Worm (Caenorhabditis elegans) whole organism, midembryonic: Measurements from ENCODE around the gene T04C12.7.

ENCODE experiments used
- T22C8.4 ChIP-seq: fragments of 200-800 bp; sonication (Bioruptor generic); IDR thresholded peaks from 2 replicates; pipeline ENCODE4 v1.3.6; 2022; ENCODE audit warnings: missing genetic modification characterization, missing compliant biosample characterization
- cog-1 ChIP-seq: sonication (generic microtip); optimal IDR thresholded peaks from 2 replicates; lab custom pipeline; 2016; ENCODE audit warnings: missing genetic modification characterization, missing compliant biosample characterization
- flt-1 ChIP-seq: fragments of 200-800 bp; sonication (Bioruptor generic); IDR thresholded peaks from 2 replicates; pipeline ENCODE4 v1.3.6; 2022; ENCODE audit warnings: missing genetic modification characterization, missing compliant biosample characterization
- klf-2 ChIP-seq: fragments of 200-800 bp; sonication (Bioruptor generic); conservative IDR thresholded peaks from 2 replicates; pipeline ENCODE4 v1.3.6; 2022; ENCODE audit warnings: missing genetic modification reagents, missing genetic modification characterization, missing compliant biosample characterization
- med-1 ChIP-seq: sonication (generic microtip); optimal IDR thresholded peaks from 2 replicates; lab custom pipeline; 2017; ENCODE audit warnings: missing genetic modification characterization, mild to moderate bottlenecking, missing compliant biosample characterization, antibody characterized with exemption, missing genetic modification reagents; ENCODE audit not compliant: insufficient read depth
- ref-1 ChIP-seq: fragments of 200-800 bp; sonication (Bioruptor generic); conservative IDR thresholded peaks from 2 replicates; pipeline ENCODE4 v1.3.6; 2022; ENCODE audit warnings: missing genetic modification reagents, missing genetic modification characterization, missing compliant biosample characterization
- tab-1 ChIP-seq: fragments of 200-800 bp; sonication (Bioruptor generic); IDR thresholded peaks from 2 replicates; pipeline ENCODE4 v1.3.6; 2022; ENCODE audit warnings: missing genetic modification characterization, missing compliant biosample characterization
- ztf-23 ChIP-seq: fragments of 200-800 bp; sonication (Bioruptor generic); IDR thresholded peaks from 2 replicates; pipeline ENCODE4 v1.3.6; 2022; ENCODE audit warnings: missing genetic modification reagents, missing genetic modification characterization, missing compliant biosample characterization
- ztf-29 ChIP-seq: fragments of 200-800 bp; sonication (Bioruptor generic); IDR thresholded peaks from 2 replicates; pipeline ENCODE4 v1.3.6; 2022; ENCODE audit warnings: missing genetic modification reagents, missing genetic modification characterization, missing compliant biosample characterization

The T04C12.7 gene

ce11 chrV:11040473-11040872 lies 13.5 kb upstream of the T04C12.7 start, which contains the start of gene C45B11.8:
Gene C45B11.8 (plus strand): TSS chrV:11040773.
- TF ChIP-seq ref-1 = no peak
- no peak for TF ChIP-seq cog-1
- no peak for TF ChIP-seq ztf-23
- no peak for TF ChIP-seq flt-1 (GFP tag; lab: Robert Waterston, UW)
- no peak for TF ChIP-seq T22C8.4 (GFP tag; lab: Robert Waterston, UW)
- TF ChIP-seq ztf-29 (GFP tag; lab: Robert Waterston, UW) = no peak
- TF ChIP-seq klf-2 (GFP tag; lab: Robert Waterston, UW) = no peak
- TF ChIP-seq tab-1 (GFP tag; lab: Robert Waterston, UW) = no peak
- TF ChIP-seq med-1 (GFP tag; lab: Kevin White, UChicago) = no peak

DNA sequence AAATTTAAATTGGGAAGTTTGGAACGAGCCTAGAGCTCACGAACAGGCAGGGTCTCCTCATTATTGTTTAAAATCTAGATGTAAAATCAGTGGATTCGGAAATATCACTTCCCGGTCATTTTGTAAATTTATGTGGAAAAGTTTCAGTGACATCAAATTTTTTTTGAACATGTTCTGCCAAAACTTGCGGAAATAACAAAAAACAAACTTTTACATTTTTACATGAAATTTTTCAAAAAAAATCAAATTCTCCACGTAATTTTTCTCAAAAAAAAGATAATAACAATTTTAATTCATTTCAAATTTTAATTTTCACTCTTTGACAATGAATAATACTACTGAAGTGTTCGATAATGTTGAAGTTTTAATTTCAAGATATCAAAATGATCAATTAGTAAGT lies 12.4 kb upstream of the T04C12.7 start, which contains the start of gene C45B11.5:
C45B11.5 (plus strand) TSS at position 301 of the 400 bp plus-strand sequence.
- TF ChIP-seq T22C8.4 (GFP tag; lab: Robert Waterston, UW) (no peak), ztf-23 (no peak), klf-2 (GFP tag; lab: Robert Waterston, UW) (no peak), tab-1 (GFP tag; lab: Robert Waterston, UW) (no peak), cog-1 (no peak), flt-1 (GFP tag; lab: Robert Waterston, UW) (no peak), med-1 (GFP tag; lab: Kevin White, UChicago) (no peak), ref-1 (no peak), ztf-29 (GFP tag; lab: Robert Waterston, UW) (no peak)

ce11 chrV:11042538-11042937 lies 11.4 kb upstream of the T04C12.7 start, which contains the start of gene C45B11.2:
Gene C45B11.2 (plus strand): TSS chrV:11042710.
- TF ChIP-seq klf-2 (GFP tag; lab: Robert Waterston, UW) = no peak
- no peak for TF ChIP-seq T22C8.4 (GFP tag; lab: Robert Waterston, UW)
- TF ChIP-seq tab-1 (GFP tag; lab: Robert Waterston, UW) = no peak
- TF ChIP-seq flt-1 (GFP tag; lab: Robert Waterston, UW) = no peak
- TF ChIP-seq ztf-23 = no peak

DNA sequence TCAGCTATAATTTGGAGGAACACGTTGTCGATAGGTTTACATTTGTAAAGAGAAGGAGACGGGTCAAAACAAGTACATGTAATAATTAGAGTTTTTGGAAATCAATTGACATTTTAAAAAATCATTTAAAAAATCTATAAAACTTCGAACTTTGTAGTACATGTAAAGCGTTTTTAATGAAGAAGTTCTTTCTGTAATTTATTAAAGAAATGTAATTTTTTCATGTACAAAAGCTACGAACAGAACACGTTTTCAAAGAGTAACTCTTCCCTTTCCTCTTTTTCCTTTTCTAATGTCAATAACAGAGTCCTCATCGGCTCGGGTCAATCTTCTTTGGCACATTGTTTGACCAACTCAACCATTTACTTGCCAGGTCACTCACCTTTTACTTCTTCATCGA lies 10.2 kb upstream of the T04C12.7 start, which contains the start of gene C45B11.6:
C45B11.6 (plus strand) TSS at position 301 of the 400 bp plus-strand sequence.
- no peak for TF ChIP-seq tab-1 (GFP tag; lab: Robert Waterston, UW)
- no peak for TF ChIP-seq med-1 (GFP tag; lab: Kevin White, UChicago)
- no peak for TF ChIP-seq flt-1 (GFP tag; lab: Robert Waterston, UW)
- TF ChIP-seq T22C8.4 (GFP tag; lab: Robert Waterston, UW) = no peak
- no peak for TF ChIP-seq ztf-23
- TF ChIP-seq klf-2 (GFP tag; lab: Robert Waterston, UW) = no peak
- no peak for TF ChIP-seq ref-1
- no peak for TF ChIP-seq ztf-29 (GFP tag; lab: Robert Waterston, UW)
- TF ChIP-seq cog-1 = no peak

ce11 chrV:11046730-11047129 lies 7.2 kb upstream of the T04C12.7 start, which contains the start of gene dhs-18:
Gene dhs-18 (minus strand): TSS chrV:11046833.
- no peak for TF ChIP-seq tab-1 (GFP tag; lab: Robert Waterston, UW)

- TF ChIP-seq med-1 (GFP tag; lab: Kevin White, UChicago) (no peak), cog-1 (no peak), ref-1 (no peak), flt-1 (GFP tag; lab: Robert Waterston, UW) (no peak), klf-2 (GFP tag; lab: Robert Waterston, UW) (no peak), ztf-29 (GFP tag; lab: Robert Waterston, UW) (no peak), ztf-23 (no peak), tab-1 (GFP tag; lab: Robert Waterston, UW) (no peak), T22C8.4 (GFP tag; lab: Robert Waterston, UW) (no peak)
Measured at ce11 chrV:11048678-11049077, 5.2 kb upstream of the T04C12.7 start, which contains the start of gene srh-74. Gene srh-74 (minus strand): TSS chrV:11048778.

- TF ChIP-seq ztf-29 (GFP tag; lab: Robert Waterston, UW) (no peak), tab-1 (GFP tag; lab: Robert Waterston, UW) (no peak), ztf-23 (no peak), ref-1 (no peak), cog-1 (no peak)
Measured at ce11 chrV:11051921-11052320, 2.0 kb upstream of the T04C12.7 start, which contains the start of gene T04C12.33. Gene T04C12.33 (plus strand): TSS chrV:11052221.

- no peak for TF ChIP-seq ztf-29 (GFP tag; lab: Robert Waterston, UW)
- TF ChIP-seq klf-2 (GFP tag; lab: Robert Waterston, UW) = no peak
- no peak for TF ChIP-seq T22C8.4 (GFP tag; lab: Robert Waterston, UW)
- no peak for TF ChIP-seq flt-1 (GFP tag; lab: Robert Waterston, UW)
- no peak for TF ChIP-seq tab-1 (GFP tag; lab: Robert Waterston, UW)
- TF ChIP-seq ztf-23 = no peak
- no peak for TF ChIP-seq ref-1
- TF ChIP-seq med-1 (GFP tag; lab: Kevin White, UChicago) = no peak
- no peak for TF ChIP-seq cog-1
Measured at ce11 chrV:11056484-11056883, 2.6 kb downstream of the T04C12.7 start.

DNA sequence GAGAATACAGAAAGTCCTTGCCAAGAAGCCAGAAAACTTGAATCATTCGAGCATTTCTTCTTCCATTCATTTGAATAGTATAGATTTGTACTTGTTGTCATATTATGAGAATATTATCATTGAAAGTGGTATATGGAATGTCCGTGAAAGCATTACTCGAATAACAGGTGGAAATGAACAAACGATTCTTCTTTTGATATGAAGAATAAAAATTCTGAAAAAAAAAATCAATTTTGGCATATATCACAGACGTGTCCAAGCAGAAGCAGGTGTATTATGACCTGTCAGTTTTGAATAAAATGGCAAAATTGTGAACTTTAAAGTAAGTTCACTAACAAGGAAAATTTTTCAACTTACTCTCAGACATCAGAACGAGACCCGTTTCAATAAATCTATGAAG lies 3.1 kb downstream of the T04C12.7 start, which contains the start of gene srh-75:
srh-75 (minus strand) TSS at position 101 of the 400 bp plus-strand sequence.
- TF ChIP-seq ref-1 = no peak
- no peak for TF ChIP-seq ztf-23
- no peak for TF ChIP-seq flt-1 (GFP tag; lab: Robert Waterston, UW)
- no peak for TF ChIP-seq med-1 (GFP tag; lab: Kevin White, UChicago)
- TF ChIP-seq cog-1 = no peak

ce11 chrV:11059180-11059579 lies 5.3 kb downstream of the T04C12.7 start, which contains the start of gene T04C12.1:
Gene T04C12.1 (minus strand): TSS chrV:11059269.
- TF ChIP-seq ztf-23 = no peak
- no peak for TF ChIP-seq flt-1 (GFP tag; lab: Robert Waterston, UW)
- no peak for TF ChIP-seq cog-1
- no peak for TF ChIP-seq tab-1 (GFP tag; lab: Robert Waterston, UW)
- no peak for TF ChIP-seq ztf-29 (GFP tag; lab: Robert Waterston, UW)
